Worm (Caenorhabditis elegans): ENCODE results near the gene ZK1307.1.

ZK1307.1 gene

ce11 chrII:9655530-9656139 is at the start of gene ZK1307.1:
Gene ZK1307.1 (minus strand): TSS chrII:9655580.
- TF ChIP-seq T22C8.4 (GFP tag; IDR thresholded peaks at IDR 0.05) (no peak), cog-1 (tag; optimal IDR thresholded peaks at IDR 0.05) (no peak), med-1 (GFP tag; optimal IDR thresholded peaks at IDR 0.05; ENCODE audit: insufficient read depth) (no peak)

ce11 chrII:9704746-9705145 is 49.4 kb upstream of the ZK1307.1 start, which contains the start of gene Y53C12A.10:
Gene Y53C12A.10 (minus strand): TSS chrII:9704846.
- TF ChIP-seq tab-1 (GFP tag; IDR thresholded peaks at IDR 0.05) (no peak), ztf-29 (GFP tag; IDR thresholded peaks at IDR 0.05) (no peak), ztf-23 (GFP tag; IDR thresholded peaks at IDR 0.05) (no peak), flt-1 (GFP tag; IDR thresholded peaks at IDR 0.05) (no peak), med-1 (GFP tag; optimal IDR thresholded peaks at IDR 0.05; ENCODE audit: insufficient read depth) (no peak), cog-1 (tag; optimal IDR thresholded peaks at IDR 0.05) (no peak), ref-1 (GFP tag; conservative IDR thresholded peaks at IDR 0.05) (no peak), T22C8.4 (GFP tag; IDR thresholded peaks at IDR 0.05) (no peak), klf-2 (GFP tag; conservative IDR thresholded peaks at IDR 0.05) (no peak)

- TF ChIP-seq flt-1 (GFP tag; IDR thresholded peaks at IDR 0.05) = no peak
- TF ChIP-seq med-1 (GFP tag; optimal IDR thresholded peaks at IDR 0.05; ENCODE audit: insufficient read depth) = no peak
- no peak for TF ChIP-seq ztf-23 (GFP tag; IDR thresholded peaks at IDR 0.05)
- TF ChIP-seq cog-1 (tag; optimal IDR thresholded peaks at IDR 0.05) = no peak
- no peak for TF ChIP-seq ref-1 (GFP tag; conservative IDR thresholded peaks at IDR 0.05)
- TF ChIP-seq klf-2 (GFP tag; conservative IDR thresholded peaks at IDR 0.05) = no peak
- TF ChIP-seq T22C8.4 (GFP tag; IDR thresholded peaks at IDR 0.05) = no peak
- no peak for TF ChIP-seq ztf-29 (GFP tag; IDR thresholded peaks at IDR 0.05)
- no peak for TF ChIP-seq tab-1 (GFP tag; IDR thresholded peaks at IDR 0.05)
These were observed 48.2 kb upstream of the ZK1307.1 start, which contains the start of gene mop-25.2 for ce11 chrII:9703601-9704000. Gene mop-25.2 (minus strand): TSS chrII:9703701.

DNA sequence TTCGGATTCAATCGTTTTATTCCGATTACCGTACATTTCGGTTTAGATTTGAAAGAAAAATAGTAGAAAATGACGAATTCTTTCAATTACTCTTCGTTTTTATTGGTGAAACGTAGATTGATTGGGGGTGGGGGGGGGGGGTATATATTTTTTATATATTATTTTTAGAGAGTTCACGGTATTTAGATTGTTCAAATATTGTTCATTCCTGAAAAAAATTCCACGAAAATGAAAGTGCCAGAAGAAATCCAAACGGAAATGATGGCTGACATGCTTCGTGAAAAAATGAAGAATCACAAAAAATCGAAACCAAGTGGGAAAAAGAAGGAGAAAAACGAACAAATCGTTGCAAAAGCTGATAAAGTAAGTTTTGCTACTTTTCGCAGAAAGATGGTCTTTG is 45.0 kb upstream of the ZK1307.1 start, which contains the start of the genes Y53C12A.8 and Y53C12A.7:
Y53C12A.8 (minus strand) TSS at position 101 of the 400 bp plus-strand sequence.
Y53C12A.7 (plus strand) TSS at position 181 of the 400 bp plus-strand sequence.
- TF ChIP-seq flt-1 (GFP tag; IDR thresholded peaks at IDR 0.05) (no peak), klf-2 (GFP tag; conservative IDR thresholded peaks at IDR 0.05) (no peak), ztf-29 (GFP tag; IDR thresholded peaks at IDR 0.05) (no peak), ztf-23 (GFP tag; IDR thresholded peaks at IDR 0.05) (no peak), med-1 (GFP tag; optimal IDR thresholded peaks at IDR 0.05; ENCODE audit: insufficient read depth) (no peak)

- TF ChIP-seq cog-1 (tag; optimal IDR thresholded peaks at IDR 0.05) = no peak
- TF ChIP-seq ztf-29 (GFP tag; IDR thresholded peaks at IDR 0.05) = no peak
- TF ChIP-seq med-1 (GFP tag; optimal IDR thresholded peaks at IDR 0.05; ENCODE audit: insufficient read depth) = no peak
- no peak for TF ChIP-seq T22C8.4 (GFP tag; IDR thresholded peaks at IDR 0.05)
- no peak for TF ChIP-seq ref-1 (GFP tag; conservative IDR thresholded peaks at IDR 0.05)
- no peak for TF ChIP-seq flt-1 (GFP tag; IDR thresholded peaks at IDR 0.05)
- no peak for TF ChIP-seq klf-2 (GFP tag; conservative IDR thresholded peaks at IDR 0.05)
- no peak for TF ChIP-seq ztf-23 (GFP tag; IDR thresholded peaks at IDR 0.05)
- TF ChIP-seq tab-1 (GFP tag; IDR thresholded peaks at IDR 0.05) = no peak
These were observed 40.6 kb upstream of the ZK1307.1 start for ce11 chrII:9695942-9696341.

DNA sequence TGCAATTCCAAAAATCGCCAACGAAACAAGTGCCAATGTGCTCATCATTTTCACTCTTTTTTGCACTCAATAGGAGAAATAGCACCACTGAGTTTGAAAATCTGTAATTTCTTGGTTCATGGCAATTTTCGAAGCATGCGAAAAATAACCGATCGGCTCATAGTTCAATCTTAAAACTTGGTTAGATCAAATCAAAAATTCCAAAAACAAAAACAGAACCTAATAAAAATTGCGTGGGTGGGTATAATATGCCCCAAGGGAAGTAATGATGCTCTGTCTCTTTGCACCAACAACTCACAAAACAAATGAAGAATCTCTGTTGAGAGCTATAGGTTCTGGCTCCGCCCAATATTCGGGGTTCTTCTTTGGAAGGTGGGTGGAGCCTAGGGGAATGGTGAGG is 36.5 kb upstream of the ZK1307.1 start, which contains the start of gene nlp-11:
nlp-11 (minus strand) TSS at position 101 of the 400 bp plus-strand sequence.
- TF ChIP-seq tab-1 (GFP tag; IDR thresholded peaks at IDR 0.05) (no peak), ztf-23 (GFP tag; IDR thresholded peaks at IDR 0.05) (no peak), ztf-29 (GFP tag; IDR thresholded peaks at IDR 0.05) (no peak), klf-2 (GFP tag; conservative IDR thresholded peaks at IDR 0.05) (no peak), flt-1 (GFP tag; IDR thresholded peaks at IDR 0.05) (no peak), ref-1 (GFP tag; conservative IDR thresholded peaks at IDR 0.05) (no peak), T22C8.4 (GFP tag; IDR thresholded peaks at IDR 0.05) (no peak)

DNA sequence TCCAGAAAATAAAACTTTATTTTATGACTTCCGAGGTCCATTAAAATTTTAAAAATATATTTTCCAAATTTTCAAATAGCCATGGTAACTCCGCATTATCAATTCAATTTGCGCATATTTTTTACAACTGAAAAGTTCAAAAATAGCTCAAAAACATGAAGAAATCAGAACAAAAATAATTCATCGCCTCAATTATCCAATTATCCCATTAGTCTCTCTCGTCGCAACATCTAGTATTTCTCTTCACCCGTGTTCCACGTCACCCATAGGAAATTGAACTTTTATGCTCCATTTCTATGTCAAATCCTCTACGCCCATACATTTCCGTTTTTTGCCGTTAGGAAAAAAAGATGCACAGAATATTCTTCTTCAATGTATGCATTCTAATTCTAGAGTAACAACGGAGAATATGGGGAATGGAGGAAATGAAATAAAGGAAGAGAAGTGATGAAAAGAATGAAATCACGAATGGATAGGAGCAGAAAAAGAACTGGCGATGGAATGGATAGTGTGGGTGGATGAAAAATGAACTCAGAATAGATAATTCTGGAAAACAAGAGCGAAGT is 34.8 kb upstream of the ZK1307.1 start:
- TF ChIP-seq ztf-29 (GFP tag; IDR thresholded peaks at IDR 0.05) = no peak
- TF ChIP-seq flt-1 (GFP tag; IDR thresholded peaks at IDR 0.05) = no peak
- TF ChIP-seq med-1 (GFP tag; optimal IDR thresholded peaks at IDR 0.05; ENCODE audit: insufficient read depth) = no peak
- no peak for TF ChIP-seq tab-1 (GFP tag; IDR thresholded peaks at IDR 0.05)
- TF ChIP-seq ztf-23 (GFP tag; IDR thresholded peaks at IDR 0.05) = no peak
- no peak for TF ChIP-seq klf-2 (GFP tag; conservative IDR thresholded peaks at IDR 0.05)
- no peak for TF ChIP-seq cog-1 (tag; optimal IDR thresholded peaks at IDR 0.05)
- no peak for TF ChIP-seq ref-1 (GFP tag; conservative IDR thresholded peaks at IDR 0.05)
- no peak for TF ChIP-seq T22C8.4 (GFP tag; IDR thresholded peaks at IDR 0.05)

DNA sequence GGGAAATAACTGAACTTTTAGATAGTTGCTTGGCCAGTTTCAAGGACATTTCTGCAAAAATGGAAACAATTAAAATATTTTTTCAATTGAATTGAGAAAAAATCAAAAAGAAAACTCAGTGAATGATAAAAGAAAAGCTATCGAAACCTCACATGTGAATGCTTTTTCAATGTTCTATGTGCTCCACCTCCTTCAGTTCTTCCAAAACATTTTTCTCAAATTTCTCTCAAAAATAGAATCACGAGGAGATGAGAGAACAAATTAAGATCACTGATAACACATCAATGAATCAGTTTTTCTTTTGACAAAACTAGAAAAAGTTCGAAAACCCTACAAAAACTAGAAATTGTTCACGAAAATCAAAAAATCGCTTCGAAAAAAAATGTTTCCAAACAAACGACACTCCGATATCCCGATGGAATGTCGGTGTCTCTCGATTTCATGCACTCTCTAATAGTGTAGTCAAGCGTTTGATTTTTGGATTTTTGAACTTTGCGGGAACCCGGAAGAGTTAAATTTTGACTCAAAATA is 31.3 kb upstream of the ZK1307.1 start, which contains the start of gene ZK1320.9:
ZK1320.9 (minus strand) TSS at position 51 of the 531 bp plus-strand sequence.
- TF ChIP-seq ztf-23 (GFP tag; IDR thresholded peaks at IDR 0.05) (no peak), med-1 (GFP tag; optimal IDR thresholded peaks at IDR 0.05; ENCODE audit: insufficient read depth) (no peak), tab-1 (GFP tag; IDR thresholded peaks at IDR 0.05) (no peak), ref-1 (GFP tag; conservative IDR thresholded peaks at IDR 0.05) (no peak), klf-2 (GFP tag; conservative IDR thresholded peaks at IDR 0.05) (no peak), T22C8.4 (GFP tag; IDR thresholded peaks at IDR 0.05) (no peak), cog-1 (tag; optimal IDR thresholded peaks at IDR 0.05) (no peak), ztf-29 (GFP tag; IDR thresholded peaks at IDR 0.05) (no peak), flt-1 (GFP tag; IDR thresholded peaks at IDR 0.05) (no peak)

DNA sequence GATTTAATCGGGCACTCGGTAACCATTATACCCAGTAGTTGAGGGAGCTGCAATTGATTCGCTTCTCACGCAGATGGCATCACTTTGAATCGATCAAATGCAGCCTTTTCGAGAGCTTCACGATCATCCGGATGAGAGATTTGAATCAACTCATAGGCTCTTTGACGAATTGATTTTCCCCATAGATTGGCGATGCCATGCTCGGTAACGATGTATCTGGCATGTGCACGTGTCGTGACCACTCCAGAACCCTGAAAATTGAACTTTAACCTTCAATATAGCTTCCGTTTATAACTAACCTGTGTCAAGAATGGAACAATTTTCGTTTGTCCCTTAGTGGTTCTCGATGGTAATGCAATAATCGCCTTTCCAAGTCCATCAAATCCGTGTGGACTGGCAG is 28.8 kb upstream of the ZK1307.1 start:
- TF ChIP-seq flt-1 (GFP tag; IDR thresholded peaks at IDR 0.05) (no peak), cog-1 (tag; optimal IDR thresholded peaks at IDR 0.05) (no peak), T22C8.4 (GFP tag; IDR thresholded peaks at IDR 0.05) (no peak), tab-1 (GFP tag; IDR thresholded peaks at IDR 0.05) (no peak), ztf-23 (GFP tag; IDR thresholded peaks at IDR 0.05) (no peak), klf-2 (GFP tag; conservative IDR thresholded peaks at IDR 0.05) (no peak), ztf-29 (GFP tag; IDR thresholded peaks at IDR 0.05) (no peak), med-1 (GFP tag; optimal IDR thresholded peaks at IDR 0.05; ENCODE audit: insufficient read depth) (no peak), ref-1 (GFP tag; conservative IDR thresholded peaks at IDR 0.05) (no peak)
